Worm (Caenorhabditis elegans): Measurements from ENCODE around the gene Y41E3.1.

DNA sequence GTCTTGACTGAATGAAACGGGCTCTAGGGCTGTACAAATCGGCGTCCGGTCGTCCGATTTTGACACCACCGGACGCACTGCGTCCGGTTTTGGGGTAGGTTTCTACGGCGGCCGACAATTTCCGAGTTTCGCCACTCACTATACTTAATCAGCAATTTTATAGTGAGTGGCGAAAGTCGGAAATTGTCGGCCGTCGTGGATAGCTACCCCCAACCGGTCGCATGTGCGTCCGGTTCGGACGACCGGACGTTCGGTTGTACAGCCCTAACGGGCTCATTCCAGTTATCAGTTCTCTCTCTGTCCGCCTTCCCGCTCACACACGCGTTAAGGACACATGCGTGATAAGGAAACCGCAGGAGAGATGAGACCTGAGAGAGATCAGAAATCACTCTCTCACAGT, 26.0 kb downstream of the Y41E3.1 start, which contains the start of gene Y57G11C.1131:
- TF ChIP-seq hmbx-1 (tag; optimal IDR thresholded peaks at IDR 0.05), result no peak
- TF ChIP-seq tbx-37 (GFP tag; conservative IDR thresholded peaks at IDR 0.05), result no peak
- no peak for TF ChIP-seq tbx-11 (GFP tag; IDR thresholded peaks at IDR 0.05)
- TF ChIP-seq ama-1 (optimal IDR thresholded peaks at IDR 0.05), result no peak
- no peak for TF ChIP-seq sea-1 (GFP tag; conservative IDR thresholded peaks at IDR 0.05)
- no peak for TF ChIP-seq ceh-13 (GFP tag; optimal IDR thresholded peaks at IDR 0.05)
- no peak for TF ChIP-seq ceh-36 (tag; optimal IDR thresholded peaks at IDR 0.05)

Measured in whole organism, early embryonic.